Worm (Caenorhabditis elegans): Measurements from ENCODE around the gene sdz-9.

DNA sequence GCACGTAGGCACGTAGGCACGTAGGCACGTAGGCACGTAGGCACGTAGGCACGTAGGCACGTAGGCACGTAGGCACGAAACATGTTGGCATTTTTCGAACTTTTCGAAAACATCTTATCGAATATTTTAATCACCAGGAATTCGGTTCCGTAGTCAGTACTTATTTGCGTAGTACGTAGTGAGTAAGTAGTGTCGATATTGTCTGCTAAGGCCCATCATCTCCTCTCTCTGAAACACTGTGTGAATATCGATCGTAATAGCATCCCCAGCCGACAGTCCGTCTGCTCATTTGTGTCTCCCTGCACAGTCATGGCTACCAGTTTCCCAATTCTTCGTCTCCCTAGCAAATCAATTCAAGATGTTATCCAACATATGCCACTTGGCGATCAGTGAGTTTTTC is 11.3 kb downstream of the sdz-9 start, which contains the start of gene fbxb-106:
- TF ChIP-seq ZK546.5 (tag; optimal IDR thresholded peaks at IDR 0.05) = no peak
- no peak for TF ChIP-seq nhr-25 (tag; optimal IDR thresholded peaks at IDR 0.05)
- no peak for TF ChIP-seq nhr-11 (tag; optimal IDR thresholded peaks at IDR 0.05)
- no peak for TF ChIP-seq lsy-2 (tag; optimal IDR thresholded peaks at IDR 0.05)
- no peak for TF ChIP-seq zag-1 (tag; optimal IDR thresholded peaks at IDR 0.05)
- TF ChIP-seq ama-1 (optimal IDR thresholded peaks at IDR 0.05) = no peak
- TF ChIP-seq R02D3.7 (tag; optimal IDR thresholded peaks at IDR 0.05) = no peak
- no peak for TF ChIP-seq sma-9 (GFP tag; optimal IDR thresholded peaks at IDR 0.05)
- no peak for TF ChIP-seq sma-9 (tag; optimal IDR thresholded peaks at IDR 0.05)
- TF ChIP-seq ceh-82 (tag; optimal IDR thresholded peaks at IDR 0.05) = no peak
- no peak for TF ChIP-seq ztf-4 (tag; optimal IDR thresholded peaks at IDR 0.05)
- no peak for TF ChIP-seq ztf-11 (tag; optimal IDR thresholded peaks at IDR 0.05)
- TF ChIP-seq blmp-1 (tag; optimal IDR thresholded peaks at IDR 0.05; ENCODE audit: insufficient read depth) = no peak
